Fruit fly (Drosophila melanogaster) whole organism, embryonic: ENCODE data around the gene CG14423.
A peak's percentile ranks its signal among the peaks of the same experiment; 100 is the strongest.

Source experiments
- CG1603 ChIP-seq: fragments of 200-800 bp; sonication (Bioruptor generic); optimal IDR thresholded peaks from 2 replicates; lab custom pipeline; 2019; ENCODE audit warnings: missing biosample characterization, mild to moderate bottlenecking, missing genetic modification characterization, moderate library complexity
- CG2120 ChIP-seq: fragments of 200-800 bp; sonication (Bioruptor generic); optimal IDR thresholded peaks from 3 replicates; lab custom pipeline; 2016; ENCODE audit warnings: missing biosample characterization, missing genetic modification characterization
- CG2678 ChIP-seq: fragments of 200-800 bp; sonication (Bioruptor generic); optimal IDR thresholded peaks from 3 replicates; lab custom pipeline; 2019; ENCODE audit warnings: missing biosample characterization, mild to moderate bottlenecking, missing genetic modification characterization, moderate library complexity
- CG8290 ChIP-seq, 3 experiments: fragments of 200-800 bp; sonication (Bioruptor generic); optimal IDR thresholded peaks; 2 replicates each; lab custom pipeline; 2016 to 2019; ENCODE audit warnings: missing biosample characterization in 3 of 3, missing genetic modification characterization in 3 of 3, mild to moderate bottlenecking in 2 of 3, moderate library complexity in 1 of 3
- CoRest ChIP-seq: fragments of 200-800 bp; sonication (Bioruptor generic); optimal IDR thresholded peaks from 3 replicates; lab custom pipeline; 2018; ENCODE audit warnings: missing biosample characterization, mild to moderate bottlenecking, missing genetic modification characterization, moderate library complexity
- Ets65A ChIP-seq: fragments of 200-800 bp; sonication (Bioruptor generic); peaks from one replicate; lab custom pipeline; 2016; ENCODE audit warnings: missing biosample characterization, missing genetic modification characterization
- Hmr ChIP-seq: fragments of 200-800 bp; sonication (Bioruptor generic); optimal IDR thresholded peaks from 3 replicates; lab custom pipeline; 2017; ENCODE audit warnings: mild to moderate bottlenecking, missing biosample characterization, missing genetic modification reagents, missing genetic modification characterization
- Nf-YC ChIP-seq: fragments of 200-800 bp; optimal IDR thresholded peaks from 3 replicates; lab custom pipeline; 2019; ENCODE audit warnings: missing biosample characterization, mild to moderate bottlenecking, missing genetic modification characterization, moderate library complexity
- emc ChIP-seq: fragments of 200-800 bp; sonication (Bioruptor generic); optimal IDR thresholded peaks from 2 replicates; lab custom pipeline; 2016; ENCODE audit warnings: missing biosample characterization, missing genetic modification characterization
- lov ChIP-seq, 2 experiments: fragments of 200-800 bp in 1 of 2; fragments of >200 bp in 1 of 2; sonication (Bioruptor generic) in 1 of 2; IDR thresholded peaks in 1 of 2; optimal IDR thresholded peaks in 1 of 2; 2 replicates in 1 of 2; 3 replicates in 1 of 2; pipeline versions ENCODE4 v1.3.6 to Lab custom; 2017 to 2022; ENCODE audit warnings: missing biosample characterization in 1 of 2, missing genetic modification characterization in 1 of 2
- onecut ChIP-seq: fragments of 200-800 bp; sonication (Bioruptor generic); IDR thresholded peaks from 2 replicates; pipeline ENCODE4 v1.3.6; 2022; ENCODE audit warnings: missing biosample characterization, missing genetic modification characterization
- vvl ChIP-seq: fragments of 200-800 bp; sonication (Bioruptor generic); IDR thresholded peaks from 2 replicates; pipeline ENCODE4 v1.3.6; 2022; ENCODE audit warnings: missing biosample characterization, missing genetic modification characterization

Gene CG14423

dm6 chrX:2993098-2993773, 48.0 kb downstream of the CG14423 start (continued):
- TF ChIP-seq CG1603 (tag; lab: Kevin White, UChicago): peak; percentile 4
- TF ChIP-seq onecut (GFP tag; lab: Robert Waterston, UW): peak; percentile 4; the same call in 1 of the 2 replicates
- peak; percentile 7 for TF ChIP-seq Nf-YC (tag; lab: Kevin White, UChicago)
- no peak for TF ChIP-seq CG8290 (GFP tag; optimal IDR thresholded peaks at IDR 0.05; lab: Kevin White, UChicago)
- peak in 1 of 2 experiments; percentile 20 for TF ChIP-seq CG8290 (tag; optimal IDR thresholded peaks at IDR 0.05; lab: Kevin White, UChicago)
- 0 out of 2 replicates have a peak, but pooled peaks have one; percentile 16 for TF ChIP-seq vvl (GFP tag; lab: Robert Waterston, UW)
- peak; percentile 51 for TF ChIP-seq CG2678 (tag; lab: Kevin White, UChicago)
- TF ChIP-seq Hmr (GFP tag; lab: Kevin White, UChicago): peak; percentile 25
- peak; percentile 61 for TF ChIP-seq CoRest
- peak; percentile 89 for TF ChIP-seq Ets65A
- no peak for TF ChIP-seq lov (optimal IDR thresholded peaks at IDR 0.05; lab: Kevin White, UChicago)
- 0 out of 3 replicates have a peak, but pooled peaks have one; percentile 13 for TF ChIP-seq lov (GFP tag; IDR thresholded peaks at IDR 0.05; lab: Robert Waterston, UW)
- TF ChIP-seq emc (GFP tag; lab: Kevin White, UChicago): no peak
- peak; percentile 27 for TF ChIP-seq CG2120
